Worm (Caenorhabditis elegans): ENCODE results near the gene ttc-36.

ttc-36 gene

ce11 chrII:10029890-10030289 lies at the start of gene ttc-36:
Gene ttc-36, plus strand, starts transcription at chrII:10030190.
- TF ChIP-seq zip-11 (GFP tag; IDR thresholded peaks at IDR 0.05) (no peak), fos-1 (tag; optimal IDR thresholded peaks at IDR 0.05) (no peak), mes-2 (tag; optimal IDR thresholded peaks at IDR 0.05; ENCODE audit: poor library complexity, severe bottlenecking) (no peak), F26F4.8 (GFP tag; conservative IDR thresholded peaks at IDR 0.05) (no peak), madf-9 (GFP tag; conservative IDR thresholded peaks at IDR 0.05) (no peak), nhr-77 (tag; optimal IDR thresholded peaks at IDR 0.05) (no peak), lsy-2 (tag; optimal IDR thresholded peaks at IDR 0.05) (no peak), D1046.2 (GFP tag; IDR thresholded peaks at IDR 0.05) (no peak), nhr-76 (tag; optimal IDR thresholded peaks at IDR 0.05) (no peak), lin-15B (tag; optimal IDR thresholded peaks at IDR 0.05) (no peak), hmg-1.1 (GFP tag; IDR thresholded peaks at IDR 0.05) (no peak), F10B5.3 (tag; optimal IDR thresholded peaks at IDR 0.05) (no peak), lin-29 (GFP tag; IDR thresholded peaks at IDR 0.05) (no peak), madf-5 (GFP tag; IDR thresholded peaks at IDR 0.05) (no peak), fkh-10 (GFP tag; optimal IDR thresholded peaks at IDR 0.05) (no peak), ceh-44 (GFP tag; IDR thresholded peaks at IDR 0.05) (no peak), mxl-3 (GFP tag; optimal IDR thresholded peaks at IDR 0.05) (no peak), lim-7 (GFP tag; IDR thresholded peaks at IDR 0.05) (no peak), pqm-1 (tag; optimal IDR thresholded peaks at IDR 0.05) (no peak), T26A8.4 (GFP tag; IDR thresholded peaks at IDR 0.05) (no peak)

DNA sequence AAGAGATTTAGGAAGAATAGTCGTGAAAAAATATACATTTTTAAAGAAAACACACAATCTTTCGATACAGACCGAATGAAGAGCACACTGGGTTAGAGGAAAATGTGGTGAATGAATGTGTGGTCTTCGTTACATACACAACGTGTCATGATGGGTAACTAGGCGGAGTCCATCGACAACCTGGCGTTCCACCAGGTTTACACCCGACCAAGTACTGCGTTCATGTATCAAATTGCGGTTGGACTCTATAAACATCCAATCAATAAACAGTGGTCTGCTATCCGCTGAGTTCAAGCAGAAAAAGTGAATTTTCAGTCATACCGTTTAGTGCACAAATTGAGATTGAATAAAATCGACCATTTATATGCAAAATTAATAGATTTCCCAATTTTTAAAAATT lies 48.2 kb upstream of the ttc-36 start, which contains the start of gene sdz-38:
TSS of gene sdz-38 (minus strand) at position 101 of the 400 bp plus-strand sequence.
- no peak for TF ChIP-seq snpc-1.2 (GFP tag; IDR thresholded peaks at IDR 0.05)
- no peak for TF ChIP-seq madf-5 (GFP tag; IDR thresholded peaks at IDR 0.05)
- no peak for TF ChIP-seq F49E8.2 (tag; optimal IDR thresholded peaks at IDR 0.05; ENCODE audit: borderline replicate concordance)
- TF ChIP-seq daf-19 (GFP tag; conservative IDR thresholded peaks at IDR 0.05): no peak
- no peak for TF ChIP-seq ztf-11 (tag; optimal IDR thresholded peaks at IDR 0.05)
- no peak for TF ChIP-seq lim-7 (GFP tag; IDR thresholded peaks at IDR 0.05)
- TF ChIP-seq php-3 (GFP tag; IDR thresholded peaks at IDR 0.05): no peak
- TF ChIP-seq nhr-41 (GFP tag; IDR thresholded peaks at IDR 0.05): no peak
- no peak for TF ChIP-seq T20F7.1 (GFP tag; optimal IDR thresholded peaks at IDR 0.05)
- no peak for TF ChIP-seq duxl-1 (tag; optimal IDR thresholded peaks at IDR 0.05; ENCODE audit: poor library complexity)
- TF ChIP-seq hmg-1.1 (GFP tag; IDR thresholded peaks at IDR 0.05): no peak
- TF ChIP-seq egl-43 (GFP tag; IDR thresholded peaks at IDR 0.05): no peak
- no peak for TF ChIP-seq D1046.2 (GFP tag; IDR thresholded peaks at IDR 0.05)
- no peak for TF ChIP-seq F37D6.2 (tag; optimal IDR thresholded peaks at IDR 0.05)
- TF ChIP-seq lin-15B (tag; optimal IDR thresholded peaks at IDR 0.05): no peak
- TF ChIP-seq unc-39 (tag; optimal IDR thresholded peaks at IDR 0.05): no peak
- no peak for TF ChIP-seq arid-1 (GFP tag; conservative IDR thresholded peaks at IDR 0.05)
- TF ChIP-seq ZK337.2 (GFP tag; IDR thresholded peaks at IDR 0.05): no peak

- TF ChIP-seq lin-13 (GFP tag; optimal IDR thresholded peaks at IDR 0.05): no peak
Measured at ce11 chrII:9982437-9982836, 47.6 kb upstream of the ttc-36 start.

DNA sequence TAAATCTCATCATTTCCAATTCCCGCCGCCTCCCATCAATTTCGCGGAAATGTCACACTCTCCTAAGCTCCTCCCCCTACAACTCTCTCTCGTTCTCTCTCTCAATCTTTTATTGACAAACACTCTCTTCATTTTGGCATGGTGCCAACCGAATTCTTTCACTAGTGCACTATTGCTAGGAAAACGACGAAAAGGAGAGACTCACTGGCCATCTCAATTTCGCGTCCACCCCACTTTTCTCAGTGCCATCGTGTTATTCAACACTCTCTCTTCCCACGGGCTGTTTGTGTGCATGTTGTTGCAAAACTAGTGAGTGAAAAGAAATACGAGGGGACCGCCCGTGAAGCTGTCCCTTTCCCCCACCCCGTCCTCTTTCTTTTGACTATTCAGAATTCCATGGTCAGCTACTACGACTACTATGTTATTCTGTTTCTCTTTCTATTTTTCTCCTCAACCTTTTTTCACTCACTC lies 45.1 kb upstream of the ttc-36 start:
- TF ChIP-seq dpl-1 (GFP tag; optimal IDR thresholded peaks at IDR 0.05) (peak; percentile 9), dve-1 (tag; optimal IDR thresholded peaks at IDR 0.05; ENCODE audit: insufficient read depth) (no peak), unc-62 (GFP tag; optimal IDR thresholded peaks at IDR 0.05 in 1 of 2) (peak in 1 of 2 experiments; percentile 98), unc-62 (tag; optimal IDR thresholded peaks at IDR 0.05) (no peak), mdl-1 (tag; optimal IDR thresholded peaks at IDR 0.05) (peak in 1 of 2 experiments; percentile 18), lin-39 (tag; optimal IDR thresholded peaks at IDR 0.05) (peak; percentile 22), daf-12 (tag; optimal IDR thresholded peaks at IDR 0.05) (no peak), gei-8 (GFP tag; optimal IDR thresholded peaks at IDR 0.05) (no peak), nhr-25 (tag; optimal IDR thresholded peaks at IDR 0.05; ENCODE audit: borderline replicate concordance, insufficient read depth) (no peak), nhr-102 (tag; optimal IDR thresholded peaks at IDR 0.05) (no peak), fkh-10 (GFP tag; optimal IDR thresholded peaks at IDR 0.05) (peak; percentile 9), ceh-20 (GFP tag; IDR thresholded peaks at IDR 0.05) (0 out of 2 replicates have a peak, but pooled peaks have one; percentile 50), egl-27 (tag; optimal IDR thresholded peaks at IDR 0.05) (no peak), snpc-4 (tag; optimal IDR thresholded peaks at IDR 0.05) (no peak), attf-4 (tag; optimal IDR thresholded peaks at IDR 0.05) (no peak)

Data from whole organism, L4 larva.